Worm (Caenorhabditis elegans) whole organism, L4/young adult: ENCODE measurements around the gene C36H8.1.

ENCODE experiments used
- W03F9.2 ChIP-seq: fragments of 150-350 bp; optimal IDR thresholded peaks from 2 replicates; lab custom pipeline; 2014; ENCODE audit warnings: missing biosample characterization, missing genetic modification characterization
- dao-5 ChIP-seq: sonication (generic microtip); optimal IDR thresholded peaks from 2 replicates; lab custom pipeline; 2016; ENCODE audit warnings: missing genotype, missing genetic modification characterization, moderate library complexity, missing compliant biosample characterization
- him-1 ChIP-seq: sonication (generic microtip); optimal IDR thresholded peaks from 2 replicates; lab custom pipeline; 2016; ENCODE audit warnings: missing genotype, missing genetic modification reagents, missing genetic modification characterization, missing compliant biosample characterization

C36H8.1 gene

ce11 chrIV:12744713-12745112 is at the start of gene C36H8.1:
Gene C36H8.1 (minus strand): TSS chrIV:12744813.
- TF ChIP-seq W03F9.2 (tag; lab: Kevin White, UChicago) (no peak), him-1 (tag; lab: Kevin White, UChicago) (no peak), dao-5 (tag; lab: Kevin White, UChicago) (no peak)

ce11 chrIV:12793621-12794020 is 49.0 kb upstream of the C36H8.1 start, which contains the start of gene pin-2:
Gene pin-2 (plus strand): TSS chrIV:12793847.
- TF ChIP-seq W03F9.2 (tag; lab: Kevin White, UChicago) (no peak), dao-5 (tag; lab: Kevin White, UChicago) (no peak), him-1 (tag; lab: Kevin White, UChicago) (no peak)

- TF ChIP-seq W03F9.2 (tag; lab: Kevin White, UChicago) (no peak), him-1 (tag; lab: Kevin White, UChicago) (no peak), dao-5 (tag; lab: Kevin White, UChicago) (no peak)
Measured at ce11 chrIV:12792494-12792893, 47.9 kb upstream of the C36H8.1 start, which contains the start of gene F07C6.6. Gene F07C6.6 (plus strand): TSS chrIV:12792794.

- no peak for TF ChIP-seq dao-5 (tag; lab: Kevin White, UChicago)
Measured at ce11 chrIV:12790871-12791270, 46.3 kb upstream of the C36H8.1 start, which contains the start of gene F07C6.2. Gene F07C6.2 (plus strand): TSS chrIV:12791171.

- TF ChIP-seq W03F9.2 (tag; lab: Kevin White, UChicago) (no peak), dao-5 (tag; lab: Kevin White, UChicago) (no peak), him-1 (tag; lab: Kevin White, UChicago) (no peak)
Measured at ce11 chrIV:12789088-12789487, 44.5 kb upstream of the C36H8.1 start, which contains the start of gene F07C6.3. Gene F07C6.3 (plus strand): TSS chrIV:12789235.

ce11 chrIV:12785988-12786387 is 41.4 kb upstream of the C36H8.1 start:
- TF ChIP-seq dao-5 (tag; lab: Kevin White, UChicago) = no peak
- TF ChIP-seq W03F9.2 (tag; lab: Kevin White, UChicago) = no peak
- no peak for TF ChIP-seq him-1 (tag; lab: Kevin White, UChicago)

- no peak for TF ChIP-seq W03F9.2 (tag; lab: Kevin White, UChicago)
- no peak for TF ChIP-seq dao-5 (tag; lab: Kevin White, UChicago)
- no peak for TF ChIP-seq him-1 (tag; lab: Kevin White, UChicago)
Measured at ce11 chrIV:12783165-12783564, 38.6 kb upstream of the C36H8.1 start.

ce11 chrIV:12781804-12782449 is 37.3 kb upstream of the C36H8.1 start:
- TF ChIP-seq W03F9.2 (tag; lab: Kevin White, UChicago) = no peak
- no peak for TF ChIP-seq dao-5 (tag; lab: Kevin White, UChicago)
- TF ChIP-seq him-1 (tag; lab: Kevin White, UChicago) = no peak

ce11 chrIV:12780980-12781379 is 36.4 kb upstream of the C36H8.1 start:
- no peak for TF ChIP-seq dao-5 (tag; lab: Kevin White, UChicago)
- TF ChIP-seq him-1 (tag; lab: Kevin White, UChicago) = no peak
- TF ChIP-seq W03F9.2 (tag; lab: Kevin White, UChicago) = no peak

ce11 chrIV:12773519-12773918 is 28.9 kb upstream of the C36H8.1 start, which contains the start of gene unc-31:
Gene unc-31 (plus strand): TSS chrIV:12773867.
- TF ChIP-seq him-1 (tag; lab: Kevin White, UChicago) = no peak
- no peak for TF ChIP-seq dao-5 (tag; lab: Kevin White, UChicago)
- TF ChIP-seq W03F9.2 (tag; lab: Kevin White, UChicago) = no peak

- TF ChIP-seq him-1 (tag; lab: Kevin White, UChicago) (peak; percentile 92), W03F9.2 (tag; lab: Kevin White, UChicago) (no peak), dao-5 (tag; lab: Kevin White, UChicago) (no peak)
Measured at ce11 chrIV:12771414-12771813, 26.8 kb upstream of the C36H8.1 start.

ce11 chrIV:12765067-12765466 is 20.5 kb upstream of the C36H8.1 start, which contains the start of gene ZK897.10:
Gene ZK897.10 (plus strand): TSS chrIV:12765351.
- no peak for TF ChIP-seq him-1 (tag; lab: Kevin White, UChicago)
- TF ChIP-seq dao-5 (tag; lab: Kevin White, UChicago) = no peak
- no peak for TF ChIP-seq W03F9.2 (tag; lab: Kevin White, UChicago)

- no peak for TF ChIP-seq him-1 (tag; lab: Kevin White, UChicago)
- no peak for TF ChIP-seq dao-5 (tag; lab: Kevin White, UChicago)
- no peak for TF ChIP-seq W03F9.2 (tag; lab: Kevin White, UChicago)
Measured at ce11 chrIV:12762782-12763181, 18.2 kb upstream of the C36H8.1 start.

- TF ChIP-seq him-1 (tag; lab: Kevin White, UChicago) (no peak), dao-5 (tag; lab: Kevin White, UChicago) (no peak), W03F9.2 (tag; lab: Kevin White, UChicago) (no peak)
Measured at ce11 chrIV:12757470-12757869, 12.9 kb upstream of the C36H8.1 start, which contains the start of gene flp-9. Gene flp-9 (minus strand): TSS chrIV:12757570.
